Fruit fly (Drosophila melanogaster) whole organism, wandering third instar larva: ENCODE results near the gene CG46399.

Experiments
- Abd-B ChIP-seq: fragments of >200 bp; optimal IDR thresholded peaks from 2 replicates; lab custom pipeline; 2017; ENCODE audit warnings: missing biosample characterization, missing genetic modification characterization
- CG32264 ChIP-seq: fragments of 200-800 bp; sonication (Bioruptor generic); optimal IDR thresholded peaks from 2 replicates; lab custom pipeline; 2016; ENCODE audit warnings: missing biosample characterization, missing genetic modification characterization
- CG9705 ChIP-seq: fragments of 200-800 bp; sonication (Bioruptor generic); optimal IDR thresholded peaks from 2 replicates; lab custom pipeline; 2018; ENCODE audit warnings: missing biosample characterization, mild to moderate bottlenecking, missing genetic modification characterization
- CrebA ChIP-seq: fragments of 200-800 bp; sonication (Bioruptor generic); optimal IDR thresholded peaks from 2 replicates; lab custom pipeline; 2016; ENCODE audit warnings: missing biosample characterization, mild to moderate bottlenecking, missing genetic modification characterization, borderline replicate concordance
- Dfd ChIP-seq: fragments of >200 bp; optimal IDR thresholded peaks from 2 replicates; lab custom pipeline; 2017; ENCODE audit warnings: missing biosample characterization, missing genetic modification characterization
- Dif ChIP-seq: fragments of 200-275, 200-300 bp; sonication (Bioruptor generic); optimal IDR thresholded peaks from 2 replicates; lab custom pipeline; 2018; ENCODE audit warnings: missing biosample characterization, missing genetic modification characterization; ENCODE audit not compliant: partially characterized antibody
- GATAd ChIP-seq: sonication (Bioruptor generic); optimal IDR thresholded peaks from 2 replicates; lab custom pipeline; 2016; ENCODE audit warnings: missing biosample characterization, missing genetic modification characterization
- HLH106 ChIP-seq: fragments of 200-800 bp; optimal IDR thresholded peaks from 3 replicates; lab custom pipeline; 2019; ENCODE audit warnings: missing biosample characterization, mild to moderate bottlenecking, missing genetic modification characterization, moderate library complexity
- Hnf4 ChIP-seq: fragments of 200-800 bp; sonication (Bioruptor generic); optimal IDR thresholded peaks from 2 replicates; lab custom pipeline; 2016; ENCODE audit warnings: missing biosample characterization, mild to moderate bottlenecking, missing genetic modification characterization
- Hr78 ChIP-seq: fragments of >200 bp; optimal IDR thresholded peaks from 2 replicates; lab custom pipeline; 2017; ENCODE audit warnings: missing biosample characterization, missing genetic modification characterization
- Hr83 ChIP-seq: fragments of 200-300 bp; sonication (Bioruptor generic); optimal IDR thresholded peaks from 2 replicates; lab custom pipeline; 2016; ENCODE audit warnings: missing biosample characterization, mild to moderate bottlenecking, missing genetic modification characterization, moderate library complexity; ENCODE audit not compliant: poor library complexity, severe bottlenecking
- Jra ChIP-seq: sonication (Bioruptor generic); optimal IDR thresholded peaks from 2 replicates; lab custom pipeline; 2016; ENCODE audit warnings: missing biosample characterization, missing genetic modification characterization
- Mio ChIP-seq: sonication (Bioruptor generic); optimal IDR thresholded peaks from 2 replicates; lab custom pipeline; 2016; ENCODE audit warnings: missing biosample characterization, missing genetic modification characterization
- Myc ChIP-seq: fragments of >200 bp; optimal IDR thresholded peaks from 2 replicates; lab custom pipeline; 2017
- N ChIP-seq: fragments of >200 bp; optimal IDR thresholded peaks from 2 replicates; lab custom pipeline; 2018; ENCODE audit warnings: missing biosample characterization, missing external identifiers, missing genetic modification characterization
- OdsH ChIP-seq: fragments of 200-800 bp; sonication (Bioruptor generic); optimal IDR thresholded peaks from 2 replicates; lab custom pipeline; 2016; ENCODE audit warnings: missing biosample characterization, mild to moderate bottlenecking, missing genetic modification characterization
- Rel ChIP-seq, 2 experiments: fragments of 200-800 bp; sonication (Bioruptor generic) in 1 of 2; optimal IDR thresholded peaks; 2 replicates in 1 of 2; 3 replicates in 1 of 2; lab custom pipeline; 2016 to 2019; ENCODE audit warnings: mild to moderate bottlenecking in 2 of 2, missing biosample characterization in 2 of 2, missing genetic modification characterization in 2 of 2, moderate library complexity in 1 of 2
- Sp1 ChIP-seq: fragments of 200-800 bp; sonication (Bioruptor generic); optimal IDR thresholded peaks from 3 replicates; lab custom pipeline; 2019; ENCODE audit warnings: missing biosample characterization, mild to moderate bottlenecking, missing genetic modification characterization, moderate library complexity
- Vsx2 ChIP-seq: fragments of 200-300, 225-300 bp; sonication (Bioruptor generic); optimal IDR thresholded peaks from 2 replicates; lab custom pipeline; 2018; ENCODE audit warnings: missing biosample characterization, missing genetic modification characterization; ENCODE audit not compliant: partially characterized antibody
- br ChIP-seq: fragments of 200-800 bp; sonication (Bioruptor generic); optimal IDR thresholded peaks from 2 replicates; lab custom pipeline; 2016; ENCODE audit warnings: missing biosample characterization, missing genetic modification characterization
- brk ChIP-seq: fragments of 200-800 bp; sonication (Bioruptor generic); optimal IDR thresholded peaks from 2 replicates; lab custom pipeline; 2016; ENCODE audit warnings: missing biosample characterization, mild to moderate bottlenecking, missing genetic modification characterization
- dl ChIP-seq, 2 experiments: fragments of 175-275, 200-275 bp in 1 of 2; fragments of 200-275 bp in 1 of 2; sonication (Bioruptor generic); optimal IDR thresholded peaks; lab custom pipeline; 2018; ENCODE audit warnings: mild to moderate bottlenecking in 2 of 2, missing biosample characterization in 2 of 2, missing genetic modification characterization in 2 of 2, moderate library complexity in 2 of 2; ENCODE audit not compliant: partially characterized antibody in 2 of 2, insufficient read depth in 1 of 2
- dmrt93B ChIP-seq: fragments of 200-800 bp; sonication (Bioruptor generic); optimal IDR thresholded peaks from 2 replicates; lab custom pipeline; 2018; ENCODE audit warnings: missing biosample characterization, mild to moderate bottlenecking, missing genetic modification characterization
- dsf ChIP-seq: sonication (Bioruptor generic); optimal IDR thresholded peaks from 2 replicates; lab custom pipeline; 2016; ENCODE audit warnings: missing biosample characterization, missing genetic modification characterization, borderline replicate concordance
- ey ChIP-seq: fragments of 200-800 bp; sonication (Bioruptor generic); optimal IDR thresholded peaks from 2 replicates; lab custom pipeline; 2016; ENCODE audit warnings: missing biosample characterization, missing genetic modification characterization
- foxo ChIP-seq, 2 experiments: fragments of 200-800 bp; sonication (Bioruptor generic); optimal IDR thresholded peaks; 2 replicates in 1 of 2; 3 replicates in 1 of 2; lab custom pipeline; 2016 to 2017; ENCODE audit warnings: missing biosample characterization in 2 of 2, missing genetic modification characterization in 2 of 2
- fru ChIP-seq: fragments of 200-800 bp; sonication (Bioruptor generic); optimal IDR thresholded peaks from 3 replicates; lab custom pipeline; 2016; ENCODE audit warnings: missing biosample characterization, mild to moderate bottlenecking, missing genetic modification characterization
- h ChIP-seq: fragments of 200-800 bp; sonication (Bioruptor generic); optimal IDR thresholded peaks from 3 replicates; lab custom pipeline; 2016; ENCODE audit warnings: missing biosample characterization, mild to moderate bottlenecking, missing genetic modification characterization
- jim ChIP-seq: fragments of 175-275, 200-325 bp; sonication (Bioruptor generic); optimal IDR thresholded peaks from 2 replicates; lab custom pipeline; 2016; ENCODE audit warnings: missing biosample characterization, mild to moderate bottlenecking, missing genetic modification characterization
- lola ChIP-seq: fragments of >200 bp; optimal IDR thresholded peaks from 2 replicates; lab custom pipeline; 2017; ENCODE audit warnings: missing biosample characterization, missing genetic modification characterization
- pan ChIP-seq: fragments of >200 bp; optimal IDR thresholded peaks from 2 replicates; lab custom pipeline; 2017
- psq ChIP-seq: fragments of 200-800 bp; sonication (Bioruptor generic); optimal IDR thresholded peaks from 3 replicates; lab custom pipeline; 2017; ENCODE audit warnings: missing biosample characterization, mild to moderate bottlenecking, missing genetic modification characterization, moderate library complexity
- rgr ChIP-seq: fragments of 200-800 bp; sonication (Bioruptor generic); optimal IDR thresholded peaks from 3 replicates; lab custom pipeline; 2016; ENCODE audit warnings: missing biosample characterization, mild to moderate bottlenecking, missing genetic modification characterization
- sage ChIP-seq: fragments of 200-800 bp; sonication (Bioruptor generic); optimal IDR thresholded peaks from 2 replicates; lab custom pipeline; 2016; ENCODE audit warnings: missing biosample characterization, mild to moderate bottlenecking, missing genetic modification characterization
- sv ChIP-seq: fragments of 200-800 bp; sonication (Bioruptor generic); optimal IDR thresholded peaks from 3 replicates; lab custom pipeline; 2016; ENCODE audit warnings: missing biosample characterization, missing genetic modification characterization
- tai ChIP-seq: sonication (Bioruptor generic); optimal IDR thresholded peaks from 2 replicates; lab custom pipeline; 2016; ENCODE audit warnings: missing biosample characterization, missing genetic modification characterization
- usp ChIP-seq: fragments of >200 bp; optimal IDR thresholded peaks from 2 replicates; lab custom pipeline; 2017; ENCODE audit warnings: missing biosample characterization, missing genetic modification characterization
- woc ChIP-seq: sonication (Bioruptor generic); optimal IDR thresholded peaks from 2 replicates; lab custom pipeline; 2016; ENCODE audit warnings: missing biosample characterization, mild to moderate bottlenecking, missing genetic modification characterization

Gene CG46399

dm6 chrX:14839739-14840347, 19.2 kb upstream of the CG46399 start:
- no peak for TF ChIP-seq dmrt93B (GFP tag; lab: Kevin White, UChicago)
- no peak for TF ChIP-seq Jra (GFP tag; lab: Kevin White, UChicago)
- no peak for TF ChIP-seq sage (GFP tag; lab: Kevin White, UChicago)
- TF ChIP-seq CG9705 (GFP tag; lab: Kevin White, UChicago): no peak
- TF ChIP-seq sv (GFP tag; lab: Kevin White, UChicago): no peak
- peak; percentile 7 for TF ChIP-seq GATAd (GFP tag; lab: Kevin White, UChicago)
- no peak for TF ChIP-seq Hr78 (GFP tag; lab: Kevin White, UChicago)
- no peak for TF ChIP-seq Abd-B (GFP tag; lab: Kevin White, UChicago)
- TF ChIP-seq h (GFP tag; lab: Kevin White, UChicago): peak; percentile 47
- TF ChIP-seq Vsx2: no peak
- TF ChIP-seq CrebA (GFP tag; lab: Kevin White, UChicago): no peak
- no peak for TF ChIP-seq Dif (GFP tag; lab: Kevin White, UChicago)
- TF ChIP-seq psq (GFP tag; lab: Kevin White, UChicago): peak; percentile 23
- TF ChIP-seq Myc (lab: Kevin White, UChicago): no peak
- TF ChIP-seq brk (GFP tag; lab: Kevin White, UChicago): no peak
- peak; percentile 40 for TF ChIP-seq fru (GFP tag; lab: Kevin White, UChicago)
- TF ChIP-seq jim (GFP tag; lab: Kevin White, UChicago): no peak
- no peak for TF ChIP-seq Mio (GFP tag; lab: Kevin White, UChicago)
- peak; percentile 0 for TF ChIP-seq woc (GFP tag; lab: Kevin White, UChicago)
- TF ChIP-seq rgr (GFP tag; lab: Kevin White, UChicago): peak; percentile 70
- no peak for TF ChIP-seq lola (GFP tag; lab: Kevin White, UChicago)
- TF ChIP-seq tai (GFP tag; lab: Kevin White, UChicago): no peak
- TF ChIP-seq Hr83 (GFP tag; lab: Kevin White, UChicago): no peak
- TF ChIP-seq br (GFP tag; lab: Kevin White, UChicago): no peak
- no peak for TF ChIP-seq Dfd (GFP tag; lab: Kevin White, UChicago)
- no peak for TF ChIP-seq CG32264 (GFP tag; lab: Kevin White, UChicago)
- no peak for TF ChIP-seq dsf (GFP tag; lab: Kevin White, UChicago)
- no peak for TF ChIP-seq usp (GFP tag; lab: Kevin White, UChicago)
- TF ChIP-seq N (GFP tag; lab: Kevin White, UChicago): no peak
- peak in 1 of 2 experiments; percentile 63 for TF ChIP-seq foxo (GFP tag; optimal IDR thresholded peaks at IDR 0.05; lab: Kevin White, UChicago)
- peak; percentile 48 for TF ChIP-seq ey (GFP tag; lab: Kevin White, UChicago)
- TF ChIP-seq OdsH (GFP tag; lab: Kevin White, UChicago): peak; percentile 8
- no peak for TF ChIP-seq Rel (GFP tag; optimal IDR thresholded peaks at IDR 0.05; lab: Kevin White, UChicago)
- TF ChIP-seq Rel (tag; optimal IDR thresholded peaks at IDR 0.05; lab: Kevin White, UChicago): peak; percentile 21
- TF ChIP-seq HLH106 (tag; lab: Kevin White, UChicago): peak; percentile 54
- no peak for TF ChIP-seq Sp1 (GFP tag; lab: Kevin White, UChicago)
- TF ChIP-seq dl (GFP tag; optimal IDR thresholded peaks at IDR 0.05; lab: Kevin White, UChicago; ENCODE audit: insufficient read depth in 1 of 2, partially characterized antibody in 2 of 2): no peak
- no peak for TF ChIP-seq pan
- TF ChIP-seq Hnf4 (GFP tag; lab: Kevin White, UChicago): no peak

- TF ChIP-seq Abd-B (GFP tag; lab: Kevin White, UChicago) (no peak), Jra (GFP tag; lab: Kevin White, UChicago) (no peak), sv (GFP tag; lab: Kevin White, UChicago) (no peak), br (GFP tag; lab: Kevin White, UChicago) (no peak), CG9705 (GFP tag; lab: Kevin White, UChicago) (no peak), Myc (lab: Kevin White, UChicago) (no peak), Hr78 (GFP tag; lab: Kevin White, UChicago) (no peak), tai (GFP tag; lab: Kevin White, UChicago) (no peak), Hr83 (GFP tag; lab: Kevin White, UChicago) (no peak), HLH106 (tag; lab: Kevin White, UChicago) (peak; percentile 50), rgr (GFP tag; lab: Kevin White, UChicago) (peak; percentile 2), foxo (GFP tag; optimal IDR thresholded peaks at IDR 0.05; lab: Kevin White, UChicago) (peak in 1 of 2 experiments; percentile 44), OdsH (GFP tag; lab: Kevin White, UChicago) (peak; percentile 23), Dif (GFP tag; lab: Kevin White, UChicago) (no peak), Sp1 (GFP tag; lab: Kevin White, UChicago) (peak; percentile 52)
- TF ChIP-seq, all 38 proteins: peak for 5
Measured at dm6 chrX:14840417-14840872, 18.6 kb upstream of the CG46399 start.
